Fruit fly (Drosophila melanogaster) whole organism, embryonic: ENCODE data around the gene Pcif1.

Source experiments
- Atf6 ChIP-seq: fragments of 200-800 bp; sonication (Bioruptor generic); IDR thresholded peaks from 2 replicates; pipeline ENCODE4 v1.3.6; 2022; ENCODE audit warnings: missing biosample characterization, missing genetic modification characterization
- BtbVII ChIP-seq: fragments of 200-800 bp; sonication (Bioruptor generic); optimal IDR thresholded peaks from 3 replicates; lab custom pipeline; 2017; ENCODE audit warnings: missing biosample characterization, mild to moderate bottlenecking, missing genetic modification characterization
- CG10431 ChIP-seq: fragments of 200-800 bp; sonication (Bioruptor generic); optimal IDR thresholded peaks from 3 replicates; lab custom pipeline; 2018; ENCODE audit warnings: missing biosample characterization, mild to moderate bottlenecking, missing genetic modification characterization
- CG11093 ChIP-seq: fragments of 200-800 bp; sonication (Bioruptor generic); IDR thresholded peaks from 3 replicates; pipeline ENCODE4 v1.3.6; 2022; ENCODE audit warnings: missing biosample characterization, missing genetic modification characterization
- CG14710 ChIP-seq: fragments of 200-800 bp; sonication (Bioruptor generic); optimal IDR thresholded peaks from 3 replicates; lab custom pipeline; 2019; ENCODE audit warnings: missing biosample characterization, mild to moderate bottlenecking, missing genetic modification characterization, moderate library complexity
- CG14860 ChIP-seq: fragments of 200-800 bp; sonication (Bioruptor generic); IDR thresholded peaks from 3 replicates; pipeline ENCODE4 v1.3.6; 2022; ENCODE audit warnings: missing biosample characterization, missing genetic modification characterization; ENCODE audit not compliant: partially characterized antibody
- CG14965 ChIP-seq: fragments of 200-800 bp; sonication (Bioruptor generic); optimal IDR thresholded peaks from 2 replicates; lab custom pipeline; 2016; ENCODE audit warnings: missing biosample characterization, missing genetic modification characterization, borderline replicate concordance
- CG15073 ChIP-seq: fragments of 200-800 bp; sonication (Bioruptor generic); optimal IDR thresholded peaks from 2 replicates; lab custom pipeline; 2016; ENCODE audit warnings: missing biosample characterization, missing genetic modification characterization
- CG15269 ChIP-seq: fragments of 200-800 bp; sonication (Bioruptor generic); optimal IDR thresholded peaks from 2 replicates; lab custom pipeline; 2018; ENCODE audit warnings: missing biosample characterization, mild to moderate bottlenecking, missing genetic modification characterization, moderate library complexity
- CG17359 ChIP-seq: fragments of 200-800 bp; sonication (Bioruptor generic); optimal IDR thresholded peaks from 3 replicates; lab custom pipeline; 2018; ENCODE audit warnings: missing biosample characterization, mild to moderate bottlenecking, missing genetic modification characterization, moderate library complexity
- CG31224 ChIP-seq: fragments of 200-800 bp; sonication (Bioruptor generic); IDR thresholded peaks from 2 replicates; pipeline ENCODE4 v1.3.6; 2022; ENCODE audit warnings: missing biosample characterization, missing genetic modification characterization
- CG31365 ChIP-seq: fragments of 200-800 bp; sonication (Bioruptor generic); optimal IDR thresholded peaks from 2 replicates; lab custom pipeline; 2018; ENCODE audit warnings: missing biosample characterization, mild to moderate bottlenecking, missing genetic modification characterization
- CG32767 ChIP-seq: fragments of 200-800 bp; sonication (Bioruptor generic); IDR thresholded peaks from 2 replicates; pipeline ENCODE4 v1.3.6; 2022; ENCODE audit warnings: missing biosample characterization, missing genetic modification characterization
- CG4282 ChIP-seq: fragments of 200-800 bp; sonication (Bioruptor generic); optimal IDR thresholded peaks from 2 replicates; lab custom pipeline; 2016; ENCODE audit warnings: missing biosample characterization, missing genetic modification characterization
- CG5180 ChIP-seq: fragments of 200-800 bp; sonication (Bioruptor generic); optimal IDR thresholded peaks from 3 replicates; lab custom pipeline; 2017; ENCODE audit warnings: missing biosample characterization, missing genetic modification characterization, mild to moderate bottlenecking, moderate library complexity, missing genetic modification reagents
- CG6254 ChIP-seq: fragments of 200-800 bp; sonication (Bioruptor generic); optimal IDR thresholded peaks from 3 replicates; lab custom pipeline; 2017; ENCODE audit warnings: mild to moderate bottlenecking, missing biosample characterization, missing genetic modification reagents, missing genetic modification characterization
- CG6765 ChIP-seq: fragments of 200-800 bp; sonication (Bioruptor generic); optimal IDR thresholded peaks from 3 replicates; lab custom pipeline; 2017; ENCODE audit warnings: missing biosample characterization, mild to moderate bottlenecking, missing genetic modification characterization
- CG8388 ChIP-seq: fragments of 200-800 bp; sonication (Bioruptor generic); optimal IDR thresholded peaks from 2 replicates; lab custom pipeline; 2019; ENCODE audit warnings: missing biosample characterization, mild to moderate bottlenecking, missing genetic modification characterization, moderate library complexity
- Dad ChIP-seq: fragments of 200-800 bp; sonication (Bioruptor generic); optimal IDR thresholded peaks from 3 replicates; lab custom pipeline; 2016; ENCODE audit warnings: missing biosample characterization, missing genetic modification characterization
- Eip74EF ChIP-seq, 2 experiments: fragments of 200-800 bp in 1 of 2; fragments of >200 bp in 1 of 2; sonication (Bioruptor generic) in 1 of 2; optimal IDR thresholded peaks; 2 replicates each; lab custom pipeline; 2017 to 2019; ENCODE audit warnings: missing biosample characterization in 2 of 2, missing genetic modification characterization in 2 of 2, mild to moderate bottlenecking in 1 of 2, moderate library complexity in 1 of 2
- H2.0 ChIP-seq: fragments of 200-800 bp; sonication (Bioruptor generic); IDR thresholded peaks from 2 replicates; pipeline ENCODE4 v1.3.6; 2022; ENCODE audit warnings: missing biosample characterization, missing genetic modification characterization
- HmgZ ChIP-seq: fragments of 200-800 bp; sonication (Bioruptor generic); optimal IDR thresholded peaks from 2 replicates; lab custom pipeline; 2018; ENCODE audit warnings: missing biosample characterization, mild to moderate bottlenecking, missing genetic modification characterization
- Lpt ChIP-seq: fragments of >200 bp; optimal IDR thresholded peaks from 2 replicates; lab custom pipeline; 2018; ENCODE audit warnings: missing biosample characterization, missing genetic modification characterization
- MESR4 ChIP-seq: fragments of 200-800 bp; sonication (Bioruptor generic); optimal IDR thresholded peaks from 2 replicates; lab custom pipeline; 2018; ENCODE audit warnings: missing biosample characterization, mild to moderate bottlenecking, missing genetic modification characterization, moderate library complexity
- NC2β ChIP-seq: fragments of 200-800 bp; sonication (Bioruptor generic); optimal IDR thresholded peaks from 2 replicates; lab custom pipeline; 2016; ENCODE audit warnings: missing biosample characterization, missing genetic modification characterization
- Neu2 ChIP-seq: fragments of 200-800 bp; sonication (Bioruptor generic); optimal IDR thresholded peaks from 3 replicates; lab custom pipeline; 2016; ENCODE audit warnings: missing biosample characterization, missing genetic modification characterization, borderline replicate concordance
- Opbp ChIP-seq: fragments of 200-800 bp; sonication (Bioruptor generic); IDR thresholded peaks from 3 replicates; pipeline ENCODE4 v1.3.6; 2022; ENCODE audit warnings: missing biosample characterization, missing genetic modification characterization; ENCODE audit not compliant: partially characterized antibody
- Rfx ChIP-seq: fragments of 200-800 bp; sonication (Bioruptor generic); IDR thresholded peaks from 2 replicates; pipeline ENCODE4 v1.3.6; 2022; ENCODE audit warnings: missing biosample characterization, missing genetic modification characterization
- Spps ChIP-seq: fragments of 200-800 bp; sonication (Bioruptor generic); optimal IDR thresholded peaks from 2 replicates; lab custom pipeline; 2018; ENCODE audit warnings: missing biosample characterization, mild to moderate bottlenecking, missing genetic modification characterization
- Taf1 ChIP-seq: fragments of 200-800 bp; sonication (Bioruptor generic); IDR thresholded peaks from 2 replicates; pipeline ENCODE4 v1.3.6; 2022; ENCODE audit warnings: missing biosample characterization, missing genetic modification characterization
- Xbp1 ChIP-seq: fragments of 200-800 bp; sonication (Bioruptor generic); optimal IDR thresholded peaks from 3 replicates; lab custom pipeline; 2016; ENCODE audit warnings: missing biosample characterization, mild to moderate bottlenecking, missing genetic modification characterization
- ab ChIP-seq: fragments of 200-800 bp; sonication (Bioruptor generic); optimal IDR thresholded peaks from 2 replicates; lab custom pipeline; 2016; ENCODE audit warnings: missing biosample characterization, missing genetic modification characterization
- al ChIP-seq: fragments of 200-800 bp; sonication (Bioruptor generic); IDR thresholded peaks from 2 replicates; pipeline ENCODE4 v1.3.6; 2022; ENCODE audit warnings: missing biosample characterization, missing genetic modification characterization
- aop ChIP-seq: fragments of 200-800 bp; sonication (Bioruptor generic); IDR thresholded peaks from 2 replicates; pipeline ENCODE4 v1.3.6; 2022; ENCODE audit warnings: missing biosample characterization, missing genetic modification characterization
- ara ChIP-seq: fragments of 200-800 bp; sonication (Bioruptor generic); IDR thresholded peaks from 2 replicates; pipeline ENCODE4 v1.3.6; 2022; ENCODE audit warnings: missing biosample characterization, missing genetic modification characterization
- corto ChIP-seq: fragments of 200-800 bp; sonication (Bioruptor generic); optimal IDR thresholded peaks from 2 replicates; lab custom pipeline; 2016; ENCODE audit warnings: missing biosample characterization, mild to moderate bottlenecking, missing genetic modification characterization, moderate library complexity
- dan ChIP-seq: fragments of 200-800 bp; sonication (Bioruptor generic); IDR thresholded peaks from 2 replicates; pipeline ENCODE4 v1.3.6; 2022; ENCODE audit warnings: missing biosample characterization, missing genetic modification characterization
- dimm ChIP-seq: fragments of 200-800 bp; sonication (Bioruptor generic); IDR thresholded peaks from 2 replicates; pipeline ENCODE4 v1.3.6; 2022; ENCODE audit warnings: missing biosample characterization, missing genetic modification characterization
- dm ChIP-seq: fragments of 200-800 bp; sonication (Bioruptor generic); optimal IDR thresholded peaks from 3 replicates; lab custom pipeline; 2016; ENCODE audit warnings: missing biosample characterization, missing genetic modification characterization
- dysf ChIP-seq: fragments of 200-800 bp; sonication (Bioruptor generic); IDR thresholded peaks from 3 replicates; pipeline ENCODE4 v1.3.6; 2022; ENCODE audit warnings: missing biosample characterization, missing genetic modification characterization
- ems ChIP-seq: fragments of 200-800 bp; sonication (Bioruptor generic); optimal IDR thresholded peaks from 3 replicates; lab custom pipeline; 2016; ENCODE audit warnings: missing biosample characterization, missing genetic modification characterization
- hbn ChIP-seq: fragments of 200-800 bp; sonication (Bioruptor generic); IDR thresholded peaks from 2 replicates; pipeline ENCODE4 v1.3.6; 2022; ENCODE audit warnings: missing biosample characterization, missing genetic modification characterization; ENCODE audit not compliant: partially characterized antibody
- jing ChIP-seq: fragments of 200-800 bp; sonication (Bioruptor generic); optimal IDR thresholded peaks from 2 replicates; lab custom pipeline; 2018; ENCODE audit warnings: missing biosample characterization, mild to moderate bottlenecking, missing genetic modification characterization
- ken ChIP-seq: fragments of 200-800 bp; sonication (Bioruptor generic); IDR thresholded peaks from 3 replicates; pipeline ENCODE4 v1.3.6; 2022; ENCODE audit warnings: missing biosample characterization, missing genetic modification characterization
- ro ChIP-seq: fragments of 200-800 bp; sonication (Bioruptor generic); IDR thresholded peaks from 2 replicates; pipeline ENCODE4 v1.3.6; 2022; ENCODE audit warnings: missing biosample characterization, missing genetic modification characterization
- shn ChIP-seq: fragments of 200-800 bp; sonication (Bioruptor generic); optimal IDR thresholded peaks from 3 replicates; lab custom pipeline; 2016; ENCODE audit warnings: missing biosample characterization, missing genetic modification characterization
- sqz ChIP-seq: fragments of 200-800 bp; sonication (Bioruptor generic); optimal IDR thresholded peaks from 3 replicates; lab custom pipeline; 2018; ENCODE audit warnings: missing biosample characterization, mild to moderate bottlenecking, missing genetic modification characterization
- sug ChIP-seq: fragments of 200-800 bp; optimal IDR thresholded peaks from 2 replicates; lab custom pipeline; 2019; ENCODE audit warnings: missing biosample characterization, mild to moderate bottlenecking, missing genetic modification characterization, moderate library complexity
- wdn ChIP-seq: fragments of 200-800 bp; sonication (Bioruptor generic); IDR thresholded peaks from 2 replicates; pipeline ENCODE4 v1.3.6; 2022; ENCODE audit warnings: missing biosample characterization, missing genetic modification characterization

The Pcif1 gene

dm6 chr3L:20771891-20772646 lies 13.9 kb downstream of the Pcif1 start (continued):
- TF ChIP-seq dysf (GFP tag; lab: Robert Waterston, UW) (peak; percentile 81), dimm (peak; percentile 51), Xbp1 (GFP tag; lab: Kevin White, UChicago) (peak; percentile 83), CG6254 (GFP tag; lab: Kevin White, UChicago) (peak; percentile 80), hbn (GFP tag; lab: Robert Waterston, UW) (no peak), HmgZ (tag; lab: Kevin White, UChicago) (peak; percentile 63), CG14965 (GFP tag; lab: Kevin White, UChicago) (no peak), CG11093 (peak; percentile 49; the same call in 1 of the 3 replicates), Spps (tag; lab: Kevin White, UChicago) (peak; percentile 56), Rfx (GFP tag; lab: Robert Waterston, UW) (peak; percentile 87), Dad (GFP tag; lab: Kevin White, UChicago) (peak; percentile 69), CG4282 (GFP tag; lab: Kevin White, UChicago) (no peak), NC2β (peak; percentile 47), Lpt (GFP tag; lab: Kevin White, UChicago) (no peak), CG10431 (GFP tag; lab: Kevin White, UChicago) (no peak), CG5180 (no peak), corto (GFP tag; lab: Kevin White, UChicago) (no peak), MESR4 (GFP tag; lab: Kevin White, UChicago) (peak; percentile 60), Taf1 (GFP tag; lab: Robert Waterston, UW) (0 out of 2 replicates have a peak, but pooled peaks have one; percentile 13), al (GFP tag; lab: Robert Waterston, UW) (peak; percentile 55; the same call in 1 of the 2 replicates), ro (0 out of 2 replicates have a peak, but pooled peaks have one; percentile 32), CG14860 (GFP tag; lab: Robert Waterston, UW) (no peak), CG15073 (GFP tag; lab: Kevin White, UChicago) (no peak), CG8388 (peak; percentile 81), Eip74EF (GFP tag; optimal IDR thresholded peaks at IDR 0.05; lab: Kevin White, UChicago) (peak in 1 of 2 experiments; percentile 75), CG15269 (tag; lab: Kevin White, UChicago) (peak; percentile 78), shn (GFP tag; lab: Kevin White, UChicago) (peak; percentile 41), ems (GFP tag; lab: Kevin White, UChicago) (peak; percentile 63), H2.0 (GFP tag; lab: Robert Waterston, UW) (peak; percentile 81), CG14710 (tag; lab: Kevin White, UChicago) (peak; percentile 73), BtbVII (peak; percentile 69), CG31365 (tag; lab: Kevin White, UChicago) (peak; percentile 39), CG32767 (peak; percentile 73), Opbp (GFP tag; lab: Robert Waterston, UW) (0 out of 3 replicates have a peak, but pooled peaks have one; percentile 22), sqz (GFP tag; lab: Kevin White, UChicago) (no peak), CG17359 (peak; percentile 86), CG31224 (GFP tag; lab: Robert Waterston, UW) (peak; percentile 60), ara (peak; percentile 56; the same call in 1 of the 2 replicates), dm (no peak), Neu2 (GFP tag; lab: Kevin White, UChicago) (no peak), Atf6 (GFP tag; lab: Robert Waterston, UW) (peak; percentile 80), jing (GFP tag; lab: Kevin White, UChicago) (peak; percentile 53), aop (GFP tag; lab: Robert Waterston, UW) (no peak), ab (GFP tag; lab: Kevin White, UChicago) (no peak), ken (GFP tag; lab: Robert Waterston, UW) (peak; percentile 75; the same call in 1 of the 3 replicates), dan (GFP tag; lab: Robert Waterston, UW) (no peak), wdn (peak; percentile 58; the same call in 1 of the 2 replicates), sug (no peak), CG6765 (GFP tag; lab: Kevin White, UChicago) (peak; percentile 42)
